Fruit fly (Drosophila melanogaster): Measurements from ENCODE around the gene CG42521.
A peak's percentile ranks its signal among the peaks of the same experiment; 100 is the strongest.

The CG42521 gene

dm6 chr3L:10672540-10672939 is 49.2 kb upstream of the CG42521 start (continued):
- TF ChIP-seq CG8388 (GFP tag; optimal IDR thresholded peaks at IDR 0.05) (no peak), CG13287 (GFP tag; IDR thresholded peaks at IDR 0.05; ENCODE audit: partially characterized antibody) (no peak), chn (GFP tag; optimal IDR thresholded peaks at IDR 0.05) (no peak), Hmr (GFP tag; optimal IDR thresholded peaks at IDR 0.05) (peak; percentile 19), NC2α (GFP tag; optimal IDR thresholded peaks at IDR 0.05) (no peak), trh (GFP tag; optimal IDR thresholded peaks at IDR 0.05) (no peak), CG33557 (GFP tag; optimal IDR thresholded peaks at IDR 0.05) (no peak)

- TF ChIP-seq bowl (GFP tag; IDR thresholded peaks at IDR 0.05) (0 out of 2 replicates have a peak, but pooled peaks have one; percentile 13), ci (GFP tag; IDR thresholded peaks at IDR 0.05) (peak; percentile 48; the same call in 1 of the 3 replicates), CG34376 (GFP tag; optimal IDR thresholded peaks at IDR 0.05) (no peak), CG4360 (GFP tag; IDR thresholded peaks at IDR 0.05) (peak; percentile 74), crol (GFP tag; IDR thresholded peaks at IDR 0.05) (peak; percentile 92), CG9727 (GFP tag; optimal IDR thresholded peaks at IDR 0.05) (no peak), cg (GFP tag; optimal IDR thresholded peaks at IDR 0.05) (peak; percentile 18), her (GFP tag; optimal IDR thresholded peaks at IDR 0.05) (no peak), CG33557 (GFP tag; optimal IDR thresholded peaks at IDR 0.05) (no peak), CG13894 (tag; optimal IDR thresholded peaks at IDR 0.05) (no peak), Dfd (GFP tag; optimal IDR thresholded peaks at IDR 0.05) (peak in 1 of 2 experiments; percentile 25), sens (GFP tag) (peak; percentile 44), sqz (GFP tag; optimal IDR thresholded peaks at IDR 0.05) (peak; percentile 6), org-1 (GFP tag; optimal IDR thresholded peaks at IDR 0.05) (no peak), nerfin-2 (GFP tag; IDR thresholded peaks at IDR 0.05; ENCODE audit: partially characterized antibody) (0 out of 2 replicates have a peak, but pooled peaks have one; percentile 10), abd-A (tag; optimal IDR thresholded peaks at IDR 0.05) (peak; percentile 2), sens-2 (GFP tag; IDR thresholded peaks at IDR 0.05) (no peak), CG17385 (GFP tag; optimal IDR thresholded peaks at IDR 0.05) (peak; percentile 42), Ptx1 (GFP tag; IDR thresholded peaks at IDR 0.05) (no peak), CG11695 (GFP tag; IDR thresholded peaks at IDR 0.05) (no peak), Med (GFP tag) (peak; percentile 69), eve (GFP tag; optimal IDR thresholded peaks at IDR 0.05) (no peak), Dbx (GFP tag; IDR thresholded peaks at IDR 0.05) (0 out of 3 replicates have a peak, but pooled peaks have one; percentile 21), repo (GFP tag; optimal IDR thresholded peaks at IDR 0.05) (no peak)
These were observed 46.4 kb upstream of the CG42521 start for dm6 chr3L:10669592-10670400.

- no peak for TF ChIP-seq ssp (GFP tag; IDR thresholded peaks at IDR 0.05)
- no peak for TF ChIP-seq Six4 (GFP tag; optimal IDR thresholded peaks at IDR 0.05)
- peak; percentile 86; the same call in 3 of the 4 replicates for TF ChIP-seq chinmo (GFP tag; IDR thresholded peaks at IDR 0.05; ENCODE audit: partially characterized antibody)
- no peak for TF ChIP-seq esg (GFP tag; conservative IDR thresholded peaks at IDR 0.05)
- TF ChIP-seq cg (GFP tag; optimal IDR thresholded peaks at IDR 0.05): peak; percentile 77
- no peak for TF ChIP-seq zfh1 (GFP tag; IDR thresholded peaks at IDR 0.05)
- no peak for TF ChIP-seq hkb (optimal IDR thresholded peaks at IDR 0.05)
- TF ChIP-seq hkb (GFP tag; IDR thresholded peaks at IDR 0.05): no peak
- TF ChIP-seq slp2 (GFP tag; optimal IDR thresholded peaks at IDR 0.05): no peak
- no peak for TF ChIP-seq ewg (GFP tag; optimal IDR thresholded peaks at IDR 0.05)
- no peak for TF ChIP-seq oc (tag; optimal IDR thresholded peaks at IDR 0.05)
- TF ChIP-seq CG8765 (GFP tag; IDR thresholded peaks at IDR 0.05): no peak
- no peak for TF ChIP-seq Deaf1 (tag; optimal IDR thresholded peaks at IDR 0.05)
- TF ChIP-seq CG15269 (tag; optimal IDR thresholded peaks at IDR 0.05): no peak
- no peak for TF ChIP-seq B-H2 (GFP tag; optimal IDR thresholded peaks at IDR 0.05)
- no peak for TF ChIP-seq NC2α (GFP tag; optimal IDR thresholded peaks at IDR 0.05)
- peak; percentile 31; the same call in 1 of the 2 replicates for TF ChIP-seq bbx (GFP tag; IDR thresholded peaks at IDR 0.05; ENCODE audit: partially characterized antibody)
- TF ChIP-seq ac (GFP tag; optimal IDR thresholded peaks at IDR 0.05): no peak
- TF ChIP-seq ap (GFP tag; IDR thresholded peaks at IDR 0.05): no peak
- no peak for TF ChIP-seq Hr3 (GFP tag; optimal IDR thresholded peaks at IDR 0.05)
- TF ChIP-seq hth (optimal IDR thresholded peaks at IDR 0.05): no peak
These were observed 44.0 kb upstream of the CG42521 start for dm6 chr3L:10667341-10667740.
